Worm (Caenorhabditis elegans): ENCODE data around the gene fars-3.

Gene fars-3

ce11 chrII:8441519-8441918 is 23.1 kb upstream of the fars-3 start (continued):
- TF ChIP-seq ceh-91 (GFP tag; IDR thresholded peaks at IDR 0.05) (no peak), fkh-3 (tag; optimal IDR thresholded peaks at IDR 0.05) (peak; percentile 76), attf-5 (GFP tag; optimal IDR thresholded peaks at IDR 0.05) (peak; percentile 65), lir-1 (GFP tag; conservative IDR thresholded peaks at IDR 0.05) (no peak), F57C9.4 (tag; optimal IDR thresholded peaks at IDR 0.05) (peak; percentile 75), ztf-3 (GFP tag; optimal IDR thresholded peaks at IDR 0.05) (peak; percentile 6), rpc-1 (optimal IDR thresholded peaks at IDR 0.05) (peak; percentile 97), rpc-1 (tag; optimal IDR thresholded peaks at IDR 0.05) (peak; percentile 99), lin-54 (GFP tag; optimal IDR thresholded peaks at IDR 0.05) (peak; percentile 66), ceh-100 (GFP tag; IDR thresholded peaks at IDR 0.05) (0 out of 2 replicates have a peak, but pooled peaks have one; percentile 41), ekl-4 (GFP tag; IDR thresholded peaks at IDR 0.05) (peak; percentile 86), ztf-25 (GFP tag; IDR thresholded peaks at IDR 0.05) (peak; percentile 86; the same call in 1 of the 2 replicates), hmg-1.2 (GFP tag; IDR thresholded peaks at IDR 0.05) (peak; percentile 73), lsy-27 (tag; optimal IDR thresholded peaks at IDR 0.05; ENCODE audit: borderline replicate concordance, insufficient read depth) (no peak), B0035.1 (tag; optimal IDR thresholded peaks at IDR 0.05) (peak; percentile 69), somi-1 (GFP tag; optimal IDR thresholded peaks at IDR 0.05) (peak; percentile 46), F55B11.4 (tag; optimal IDR thresholded peaks at IDR 0.05; ENCODE audit: borderline replicate concordance, insufficient read depth) (peak; percentile 15), mxl-1 (tag; optimal IDR thresholded peaks at IDR 0.05) (peak; percentile 86), xnd-1 (tag; optimal IDR thresholded peaks at IDR 0.05) (no peak), B0336.3 (GFP tag; IDR thresholded peaks at IDR 0.05) (no peak), zfh-2 (GFP tag; conservative IDR thresholded peaks at IDR 0.05) (no peak), ceh-58 (GFP tag; IDR thresholded peaks at IDR 0.05) (peak; percentile 98), nhr-120 (GFP tag; IDR thresholded peaks at IDR 0.05) (peak; percentile 98), rec-8 (tag; optimal IDR thresholded peaks at IDR 0.05) (peak; percentile 80 to 92), efl-1 (GFP tag; optimal IDR thresholded peaks at IDR 0.05) (no peak), egl-44 (GFP tag; IDR thresholded peaks at IDR 0.05) (peak; percentile 84), ztf-18 (tag; optimal IDR thresholded peaks at IDR 0.05) (peak; percentile 76), sptf-2 (GFP tag; optimal IDR thresholded peaks at IDR 0.05) (no peak), hrde-1 (tag; optimal IDR thresholded peaks at IDR 0.05; ENCODE audit: borderline replicate concordance) (peak; percentile 89), Y95B8A.8 (GFP tag; IDR thresholded peaks at IDR 0.05) (no peak), snpc-1.3 (tag; optimal IDR thresholded peaks at IDR 0.05; ENCODE audit: insufficient read depth) (peak; percentile 88)

DNA sequence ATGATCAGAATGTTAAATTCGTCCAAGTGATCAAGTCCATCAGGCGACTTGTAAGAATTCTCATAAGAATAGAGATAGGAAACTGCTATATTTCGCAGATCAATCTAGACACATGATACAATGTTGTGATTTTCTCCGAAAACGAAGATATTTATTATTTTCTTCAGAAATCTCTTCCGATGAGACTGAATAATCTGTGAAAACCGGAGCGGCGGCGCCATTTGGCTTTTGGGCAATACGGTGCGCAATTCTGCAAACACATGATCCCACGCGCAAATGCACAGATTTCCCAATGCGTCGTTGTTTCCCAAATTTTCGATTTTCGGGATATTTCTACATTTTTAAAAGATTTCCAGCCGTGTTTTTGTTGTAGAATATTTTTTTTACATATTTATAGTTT is 22.5 kb upstream of the fars-3 start:
- TF ChIP-seq egl-44 (GFP tag; IDR thresholded peaks at IDR 0.05) (no peak), xnd-1 (tag; optimal IDR thresholded peaks at IDR 0.05) (peak; percentile 5), sea-2 (GFP tag; IDR thresholded peaks at IDR 0.05) (no peak), lir-1 (GFP tag; conservative IDR thresholded peaks at IDR 0.05) (no peak), aptf-3 (GFP tag; IDR thresholded peaks at IDR 0.05) (no peak), nfya-2 (GFP tag; IDR thresholded peaks at IDR 0.05) (no peak), ceh-40 (GFP tag; IDR thresholded peaks at IDR 0.05) (no peak), let-607 (tag; optimal IDR thresholded peaks at IDR 0.05) (no peak), pha-4 (tag; optimal IDR thresholded peaks at IDR 0.05) (no peak), madf-10 (tag; optimal IDR thresholded peaks at IDR 0.05) (no peak), cebp-1 (GFP tag; IDR thresholded peaks at IDR 0.05) (peak; percentile 30; the same call in 1 of the 2 replicates), cebp-1 (tag; optimal IDR thresholded peaks at IDR 0.05) (peak; percentile 80), die-1 (tag; optimal IDR thresholded peaks at IDR 0.05) (no peak), akir-1 (GFP tag; optimal IDR thresholded peaks at IDR 0.05) (no peak), efl-1 (GFP tag; optimal IDR thresholded peaks at IDR 0.05) (peak; percentile 40), lsy-27 (tag; optimal IDR thresholded peaks at IDR 0.05; ENCODE audit: borderline replicate concordance, insufficient read depth) (no peak), ZK185.1 (tag; optimal IDR thresholded peaks at IDR 0.05; ENCODE audit: poor library complexity, severe bottlenecking) (no peak), ztf-28 (GFP tag; IDR thresholded peaks at IDR 0.05) (no peak), somi-1 (GFP tag; optimal IDR thresholded peaks at IDR 0.05) (no peak), bed-1 (GFP tag; IDR thresholded peaks at IDR 0.05) (no peak), ama-1 (optimal IDR thresholded peaks at IDR 0.05) (no peak), ama-1 (GFP tag; optimal IDR thresholded peaks at IDR 0.05) (no peak), B0261.1 (tag; optimal IDR thresholded peaks at IDR 0.05) (no peak), nhr-90 (tag; optimal IDR thresholded peaks at IDR 0.05) (no peak)
